Fruit fly (Drosophila melanogaster): ENCODE measurements around the gene chm.

chm gene

dm6 chr2L:7447820-7448219 is 35.6 kb downstream of the chm start:
- no peak for TF ChIP-seq CG17801 (GFP tag; optimal IDR thresholded peaks at IDR 0.05; ENCODE audit: partially characterized antibody)

- no peak for TF ChIP-seq CG17801 (GFP tag; optimal IDR thresholded peaks at IDR 0.05; ENCODE audit: partially characterized antibody)
These were observed 36.2 kb downstream of the chm start for dm6 chr2L:7448371-7448770.

dm6 chr2L:7450966-7451365 is 38.7 kb downstream of the chm start, which contains the start of gene santa-maria:
Gene santa-maria (minus strand): TSS chr2L:7451244.
- no peak for TF ChIP-seq CG17801 (GFP tag; optimal IDR thresholded peaks at IDR 0.05; ENCODE audit: partially characterized antibody)

dm6 chr2L:7452093-7452492 is 39.9 kb downstream of the chm start:
- no peak for TF ChIP-seq CG17801 (GFP tag; optimal IDR thresholded peaks at IDR 0.05; ENCODE audit: partially characterized antibody)

- no peak for TF ChIP-seq CG17801 (GFP tag; optimal IDR thresholded peaks at IDR 0.05; ENCODE audit: partially characterized antibody)
These were observed 41.9 kb downstream of the chm start, which contains the start of gene Gr28a for dm6 chr2L:7454112-7454511. Gene Gr28a (minus strand): TSS chr2L:7454212.

- TF ChIP-seq CG17801 (GFP tag; optimal IDR thresholded peaks at IDR 0.05; ENCODE audit: partially characterized antibody), result no peak
These were observed 49.9 kb downstream of the chm start, which contains the start of gene Gr28b for dm6 chr2L:7462147-7462546. Gene Gr28b (minus strand): TSS chr2L:7462247.

- TF ChIP-seq CG17801 (GFP tag; optimal IDR thresholded peaks at IDR 0.05; ENCODE audit: partially characterized antibody), result no peak
These were observed 54.1 kb downstream of the chm start, which contains the start of gene CG6055 for dm6 chr2L:7466304-7466703. Gene CG6055 (plus strand): TSS chr2L:7466543.
